Worm (Caenorhabditis elegans) whole organism, L2 larva: ENCODE measurements around the gene R04A9.3.

Source experiments
- ZK546.5 ChIP-seq: sonication (generic microtip); optimal IDR thresholded peaks from 2 replicates; lab custom pipeline; 2017; ENCODE audit warnings: missing biosample characterization, missing genetic modification characterization
- ama-1 ChIP-seq: fragments of 150-350 bp; optimal IDR thresholded peaks from 2 replicates; lab custom pipeline; 2018; ENCODE audit warnings: inconsistent platforms
- blmp-1 ChIP-seq: sonication (generic microtip); optimal IDR thresholded peaks from 2 replicates; lab custom pipeline; 2017; ENCODE audit warnings: missing genetic modification characterization, mild to moderate bottlenecking, missing compliant biosample characterization, antibody characterized with exemption, moderate library complexity; ENCODE audit not compliant: insufficient read depth
- fos-1 ChIP-seq: fragments of 150-350 bp; optimal IDR thresholded peaks from 2 replicates; lab custom pipeline; 2014; ENCODE audit warnings: missing biosample characterization, missing genetic modification characterization
- lin-13 ChIP-seq: fragments of 150-350 bp; optimal IDR thresholded peaks from 2 replicates; lab custom pipeline; 2014; ENCODE audit warnings: missing biosample characterization, missing genetic modification reagents, missing genetic modification characterization
- nhr-11 ChIP-seq: fragments of 150-350 bp; optimal IDR thresholded peaks from 2 replicates; lab custom pipeline; 2014; ENCODE audit warnings: missing biosample characterization, missing genetic modification characterization
- nhr-129 ChIP-seq: fragments of 150-350 bp; optimal IDR thresholded peaks from 2 replicates; lab custom pipeline; 2014; ENCODE audit warnings: missing biosample characterization, missing genetic modification characterization
- nhr-23 ChIP-seq: fragments of 150-350 bp; optimal IDR thresholded peaks from 2 replicates; lab custom pipeline; 2014; ENCODE audit warnings: missing biosample characterization, missing genetic modification reagents, missing genetic modification characterization
- nhr-77 ChIP-seq: fragments of 150-350 bp; optimal IDR thresholded peaks from 2 replicates; lab custom pipeline; 2014; ENCODE audit warnings: missing biosample characterization, missing genetic modification characterization
- skn-1 ChIP-seq: sonication (generic microtip); optimal IDR thresholded peaks from 2 replicates; lab custom pipeline; 2017; ENCODE audit warnings: missing biosample characterization, missing genetic modification characterization
- snpc-4 ChIP-seq: fragments of 150-350 bp; optimal IDR thresholded peaks from 2 replicates; lab custom pipeline; 2014; ENCODE audit warnings: missing biosample characterization, missing genetic modification characterization
- ztf-11 ChIP-seq: sonication (generic microtip); optimal IDR thresholded peaks from 2 replicates; lab custom pipeline; 2017; ENCODE audit warnings: missing biosample characterization, missing genetic modification characterization
- ztf-4 ChIP-seq: fragments of 150-350 bp; optimal IDR thresholded peaks from 2 replicates; lab custom pipeline; 2014; ENCODE audit warnings: missing biosample characterization, missing genetic modification characterization

- TF ChIP-seq nhr-11 (no peak), ama-1 (lab: Kevin White, UChicago) (no peak), ZK546.5 (tag; lab: Kevin White, UChicago) (no peak), ztf-11 (no peak), lin-13 (GFP tag; lab: Kevin White, UChicago) (no peak), fos-1 (tag; lab: Kevin White, UChicago) (no peak), nhr-23 (no peak), ztf-4 (no peak), snpc-4 (tag; lab: Kevin White, UChicago) (no peak), skn-1 (tag; lab: Kevin White, UChicago) (no peak), nhr-77 (tag; lab: Kevin White, UChicago) (no peak), nhr-129 (tag; lab: Kevin White, UChicago) (no peak), blmp-1 (tag; lab: Kevin White, UChicago) (no peak)
Measured at ce11 chrX:357792-358191, 22.6 kb downstream of the R04A9.3 start, which contains the start of gene C04E7.1.
